Fruit fly (Drosophila melanogaster) whole organism, embryonic: ENCODE results near the gene Cyt-c-p.

Source experiments
- Ada2b ChIP-seq: fragments of 200-800 bp; sonication (Bioruptor generic); IDR thresholded peaks from 2 replicates; pipeline ENCODE4 v1.3.6; 2022; ENCODE audit warnings: missing biosample characterization, missing genetic modification characterization
- Asciz ChIP-seq: fragments of 200-800 bp; sonication (Bioruptor generic); optimal IDR thresholded peaks from 2 replicates; lab custom pipeline; 2017; ENCODE audit warnings: missing biosample characterization, mild to moderate bottlenecking, missing genetic modification characterization, missing genetic modification reagents
- BEAF-32 ChIP-seq: fragments of 200-800 bp; sonication (Bioruptor generic); optimal IDR thresholded peaks from 3 replicates; lab custom pipeline; 2017; ENCODE audit warnings: missing biosample characterization, missing genetic modification characterization, mild to moderate bottlenecking, moderate library complexity, missing genetic modification reagents
- Bgb ChIP-seq: fragments of 200-800 bp; sonication (Bioruptor generic); IDR thresholded peaks from 2 replicates; pipeline ENCODE4 v1.3.6; 2022; ENCODE audit warnings: missing biosample characterization, missing genetic modification characterization; ENCODE audit not compliant: partially characterized antibody
- Blimp-1 ChIP-seq: fragments of 200-800 bp; sonication (Bioruptor generic); optimal IDR thresholded peaks from 3 replicates; lab custom pipeline; 2018; ENCODE audit warnings: missing biosample characterization, missing genetic modification characterization, mild to moderate bottlenecking, moderate library complexity, missing genetic modification reagents
- BtbVII ChIP-seq: fragments of 200-800 bp; sonication (Bioruptor generic); optimal IDR thresholded peaks from 3 replicates; lab custom pipeline; 2017; ENCODE audit warnings: missing biosample characterization, mild to moderate bottlenecking, missing genetic modification characterization
- CG10321 ChIP-seq: fragments of 200-800 bp; sonication (Bioruptor generic); IDR thresholded peaks from 2 replicates; pipeline ENCODE4 v1.3.6; 2022; ENCODE audit warnings: missing biosample characterization, missing genetic modification characterization
- CG10431 ChIP-seq: fragments of 200-800 bp; sonication (Bioruptor generic); optimal IDR thresholded peaks from 3 replicates; lab custom pipeline; 2018; ENCODE audit warnings: missing biosample characterization, mild to moderate bottlenecking, missing genetic modification characterization
- CG11247 ChIP-seq: fragments of 200-800 bp; sonication (Bioruptor generic); IDR thresholded peaks from 2 replicates; pipeline ENCODE4 v1.3.6; 2022; ENCODE audit warnings: missing biosample characterization, missing genetic modification characterization
- CG12236 ChIP-seq: fragments of 200-800 bp; sonication (Bioruptor generic); optimal IDR thresholded peaks from 2 replicates; lab custom pipeline; 2016; ENCODE audit warnings: missing biosample characterization, missing genetic modification characterization
- CG13424 ChIP-seq: fragments of 200-800 bp; sonication (Bioruptor generic); optimal IDR thresholded peaks from 2 replicates; lab custom pipeline; 2019; ENCODE audit warnings: missing biosample characterization, mild to moderate bottlenecking, missing genetic modification characterization, moderate library complexity
- CG14014 ChIP-seq: fragments of 200-800 bp; sonication (Bioruptor generic); IDR thresholded peaks from 2 replicates; pipeline ENCODE4 v1.3.6; 2022; ENCODE audit warnings: missing biosample characterization, missing genetic modification characterization
- CG14965 ChIP-seq: fragments of 200-800 bp; sonication (Bioruptor generic); optimal IDR thresholded peaks from 2 replicates; lab custom pipeline; 2016; ENCODE audit warnings: missing biosample characterization, missing genetic modification characterization, borderline replicate concordance
- CG15696 ChIP-seq: fragments of 200-800 bp; sonication (Bioruptor generic); optimal IDR thresholded peaks from 2 replicates; lab custom pipeline; 2019; ENCODE audit warnings: missing biosample characterization, mild to moderate bottlenecking, missing genetic modification characterization, moderate library complexity
- CG18764 ChIP-seq: fragments of 200-800 bp; sonication (Bioruptor generic); optimal IDR thresholded peaks from 3 replicates; lab custom pipeline; 2016; ENCODE audit warnings: missing biosample characterization, missing genetic modification characterization
- CG2120 ChIP-seq: fragments of 200-800 bp; sonication (Bioruptor generic); optimal IDR thresholded peaks from 3 replicates; lab custom pipeline; 2016; ENCODE audit warnings: missing biosample characterization, missing genetic modification characterization
- CG3065 ChIP-seq: fragments of 200-800 bp; sonication (Bioruptor generic); optimal IDR thresholded peaks from 2 replicates; lab custom pipeline; 2016; ENCODE audit warnings: missing biosample characterization, missing genetic modification characterization
- CG42726 ChIP-seq: fragments of 200-800 bp; sonication (Bioruptor generic); IDR thresholded peaks from 2 replicates; pipeline ENCODE4 v1.3.6; 2022; ENCODE audit warnings: missing biosample characterization, missing genetic modification characterization; ENCODE audit not compliant: partially characterized antibody
- CG4424 ChIP-seq: fragments of 200-800 bp; sonication (Bioruptor generic); optimal IDR thresholded peaks from 3 replicates; lab custom pipeline; 2016; ENCODE audit warnings: missing biosample characterization, missing genetic modification characterization
- CG7745 ChIP-seq: fragments of 200-800 bp; sonication (Bioruptor generic); optimal IDR thresholded peaks from 2 replicates; lab custom pipeline; 2018; ENCODE audit warnings: missing biosample characterization, mild to moderate bottlenecking, missing genetic modification characterization, moderate library complexity
- CG9437 ChIP-seq: fragments of 200-800 bp; sonication (Bioruptor generic); optimal IDR thresholded peaks from 2 replicates; lab custom pipeline; 2018; ENCODE audit warnings: missing biosample characterization, mild to moderate bottlenecking, missing genetic modification characterization
- CkIIα-i1 ChIP-seq: fragments of 200-800 bp; sonication (Bioruptor generic); IDR thresholded peaks from 2 replicates; pipeline ENCODE4 v1.3.6; 2022; ENCODE audit warnings: missing biosample characterization, missing genetic modification characterization
- Dbx ChIP-seq: fragments of 200-800 bp; sonication (Bioruptor generic); IDR thresholded peaks from 3 replicates; pipeline ENCODE4 v1.3.6; 2022; ENCODE audit warnings: missing biosample characterization, missing genetic modification characterization
- Dip2 ChIP-seq: fragments of 200-800 bp; sonication (Bioruptor generic); IDR thresholded peaks from 2 replicates; pipeline ENCODE4 v1.3.6; 2022; ENCODE audit warnings: missing biosample characterization, missing genetic modification characterization
- Doc3 ChIP-seq: fragments of 200-800 bp; sonication (Bioruptor generic); IDR thresholded peaks from 3 replicates; pipeline ENCODE4 v1.3.6; 2022; ENCODE audit warnings: missing biosample characterization, missing genetic modification characterization; ENCODE audit not compliant: partially characterized antibody
- Dp ChIP-seq: fragments of 200-800 bp; sonication (Bioruptor generic); optimal IDR thresholded peaks from 2 replicates; lab custom pipeline; 2018; ENCODE audit warnings: missing biosample characterization, mild to moderate bottlenecking, missing genetic modification characterization, moderate library complexity
- Gug ChIP-seq: fragments of 200-800 bp; sonication (Bioruptor generic); IDR thresholded peaks from 4 replicates; pipeline ENCODE4 v1.3.6; 2022; ENCODE audit warnings: missing biosample characterization, missing genetic modification characterization
- HmgZ ChIP-seq: fragments of 200-800 bp; sonication (Bioruptor generic); optimal IDR thresholded peaks from 2 replicates; lab custom pipeline; 2018; ENCODE audit warnings: missing biosample characterization, mild to moderate bottlenecking, missing genetic modification characterization
- Kr ChIP-seq: fragments of 200-800 bp; sonication (Bioruptor generic); optimal IDR thresholded peaks from 2 replicates; lab custom pipeline; 2017; ENCODE audit warnings: missing biosample characterization, mild to moderate bottlenecking, missing genetic modification characterization
- Nf-YC ChIP-seq: fragments of 200-800 bp; optimal IDR thresholded peaks from 3 replicates; lab custom pipeline; 2019; ENCODE audit warnings: missing biosample characterization, mild to moderate bottlenecking, missing genetic modification characterization, moderate library complexity
- Pdp1 ChIP-seq, 2 experiments: fragments of 200-800 bp; sonication (Bioruptor generic); optimal IDR thresholded peaks; 3 replicates each; lab custom pipeline; 2016; ENCODE audit warnings: missing biosample characterization in 2 of 2, missing genetic modification characterization in 2 of 2, mild to moderate bottlenecking in 1 of 2, moderate library complexity in 1 of 2
- ato ChIP-seq: fragments of 200-800 bp; sonication (Bioruptor generic); IDR thresholded peaks from 2 replicates; pipeline ENCODE4 v1.3.6; 2022; ENCODE audit warnings: missing biosample characterization, missing genetic modification characterization; ENCODE audit not compliant: partially characterized antibody
- bbx ChIP-seq: fragments of 200-800 bp; sonication (Bioruptor generic); IDR thresholded peaks from 2 replicates; pipeline ENCODE4 v1.3.6; 2022; ENCODE audit warnings: missing biosample characterization, missing genetic modification characterization; ENCODE audit not compliant: partially characterized antibody
- corto ChIP-seq: fragments of 200-800 bp; sonication (Bioruptor generic); optimal IDR thresholded peaks from 2 replicates; lab custom pipeline; 2016; ENCODE audit warnings: missing biosample characterization, mild to moderate bottlenecking, missing genetic modification characterization, moderate library complexity
- dpn ChIP-seq, 2 experiments: fragments of 200-800 bp; sonication (Bioruptor generic); optimal IDR thresholded peaks; 3 replicates each; lab custom pipeline; 2016; ENCODE audit warnings: missing biosample characterization in 2 of 2, missing genetic modification characterization in 2 of 2
- hkb ChIP-seq, 2 experiments: fragments of 200-800 bp in 1 of 2; fragments of >200 bp in 1 of 2; sonication (Bioruptor generic) in 1 of 2; IDR thresholded peaks in 1 of 2; optimal IDR thresholded peaks in 1 of 2; 2 replicates each; pipeline versions ENCODE4 v1.3.6 to Lab custom; 2017 to 2022; ENCODE audit warnings: missing biosample characterization in 1 of 2, missing genetic modification characterization in 1 of 2
- hth ChIP-seq: fragments of >200 bp; optimal IDR thresholded peaks from 2 replicates; lab custom pipeline; 2017; ENCODE audit warnings: inconsistent platforms
- klu ChIP-seq: fragments of 200-800 bp; sonication (Bioruptor generic); IDR thresholded peaks from 2 replicates; pipeline ENCODE4 v1.3.6; 2022; ENCODE audit warnings: missing biosample characterization, missing genetic modification characterization
- luna ChIP-seq: fragments of 200-800 bp; sonication (Bioruptor generic); optimal IDR thresholded peaks from 2 replicates; lab custom pipeline; 2016; ENCODE audit warnings: missing biosample characterization, missing genetic modification characterization
- p53 ChIP-seq: fragments of 200-800 bp; sonication (Bioruptor generic); optimal IDR thresholded peaks from 2 replicates; lab custom pipeline; 2016; ENCODE audit warnings: missing biosample characterization, missing genetic modification characterization
- pita ChIP-seq: fragments of 200-800 bp; sonication (Bioruptor generic); optimal IDR thresholded peaks from 2 replicates; lab custom pipeline; 2017; ENCODE audit warnings: missing biosample characterization, mild to moderate bottlenecking, missing genetic modification characterization
- pum ChIP-seq: fragments of 200-800 bp; sonication (Bioruptor generic); optimal IDR thresholded peaks from 2 replicates; lab custom pipeline; 2016; ENCODE audit warnings: missing biosample characterization, missing genetic modification characterization
- ranshi ChIP-seq: fragments of 200-800 bp; sonication (Bioruptor generic); IDR thresholded peaks from 2 replicates; pipeline ENCODE4 v1.3.6; 2022; ENCODE audit warnings: missing biosample characterization, missing genetic modification characterization
- sug ChIP-seq: fragments of 200-800 bp; optimal IDR thresholded peaks from 2 replicates; lab custom pipeline; 2019; ENCODE audit warnings: missing biosample characterization, mild to moderate bottlenecking, missing genetic modification characterization, moderate library complexity
- tap ChIP-seq: fragments of 200-800 bp; optimal IDR thresholded peaks from 3 replicates; lab custom pipeline; 2019; ENCODE audit warnings: missing biosample characterization, mild to moderate bottlenecking, missing genetic modification characterization, moderate library complexity
- tgo ChIP-seq: fragments of 200-800 bp; sonication (Bioruptor generic); IDR thresholded peaks from 3 replicates; pipeline ENCODE4 v1.3.6; 2022; ENCODE audit warnings: missing biosample characterization, missing genetic modification characterization
- zen ChIP-seq: fragments of 200-800 bp; sonication (Bioruptor generic); optimal IDR thresholded peaks from 3 replicates; lab custom pipeline; 2018; ENCODE audit warnings: missing biosample characterization, mild to moderate bottlenecking, missing genetic modification characterization, moderate library complexity

Cyt-c-p gene

dm6 chr2L:16720707-16721700 is 1.3 kb downstream of the Cyt-c-p start (continued):
- TF ChIP-seq CG9437 (GFP tag; lab: Kevin White, UChicago) (peak; percentile 71), BEAF-32 (GFP tag; lab: Kevin White, UChicago) (no peak), pum (GFP tag; lab: Kevin White, UChicago) (peak; percentile 87), luna (no peak), dpn (GFP tag; optimal IDR thresholded peaks at IDR 0.05; lab: Kevin White, UChicago) (peak; percentile 69 to 87), Bgb (GFP tag; lab: Robert Waterston, UW) (no peak), hth (no peak), CG14965 (GFP tag; lab: Kevin White, UChicago) (no peak), CG13424 (tag; lab: Kevin White, UChicago) (peak; percentile 88), sug (peak; percentile 64), Dp (GFP tag; lab: Kevin White, UChicago) (no peak), p53 (GFP tag; lab: Kevin White, UChicago) (peak; percentile 37), corto (GFP tag; lab: Kevin White, UChicago) (peak; percentile 94), CkIIα-i1 (GFP tag; lab: Robert Waterston, UW) (peak; percentile 62; the same call in 1 of the 2 replicates), Asciz (peak; percentile 95), Gug (GFP tag; lab: Robert Waterston, UW) (peak; percentile 90), CG2120 (GFP tag; lab: Kevin White, UChicago) (peak; percentile 83), CG10321 (GFP tag; lab: Robert Waterston, UW) (peak; percentile 72), ranshi (GFP tag; lab: Robert Waterston, UW) (peak; percentile 92), Ada2b (GFP tag; lab: Robert Waterston, UW) (peak; percentile 87), Dbx (GFP tag; lab: Robert Waterston, UW) (peak; percentile 94), ato (GFP tag; lab: Robert Waterston, UW) (no peak), CG14014 (GFP tag; lab: Robert Waterston, UW) (peak; percentile 94), pita (GFP tag; lab: Kevin White, UChicago) (no peak), CG42726 (GFP tag; lab: Robert Waterston, UW) (no peak), CG4424 (GFP tag; lab: Kevin White, UChicago) (peak; percentile 95), Pdp1 (GFP tag; optimal IDR thresholded peaks at IDR 0.05; lab: Kevin White, UChicago) (peak; percentile 79 to 87), Dip2 (GFP tag; lab: Robert Waterston, UW) (peak; percentile 49; the same call in 1 of the 2 replicates), hkb (optimal IDR thresholded peaks at IDR 0.05; lab: Kevin White, UChicago) (no peak), hkb (GFP tag; IDR thresholded peaks at IDR 0.05; lab: Robert Waterston, UW) (peak; percentile 94), CG10431 (GFP tag; lab: Kevin White, UChicago) (no peak), CG18764 (GFP tag; lab: Kevin White, UChicago) (peak; percentile 91), CG15696 (tag; lab: Kevin White, UChicago) (peak; percentile 76), Doc3 (GFP tag; lab: Robert Waterston, UW) (no peak), Kr (GFP tag; lab: Kevin White, UChicago) (no peak), CG3065 (GFP tag; lab: Kevin White, UChicago) (peak; percentile 78), CG12236 (peak; percentile 27), CG11247 (GFP tag; lab: Robert Waterston, UW) (peak; percentile 92), klu (GFP tag; lab: Robert Waterston, UW) (peak; percentile 88), HmgZ (tag; lab: Kevin White, UChicago) (peak; percentile 75), Nf-YC (peak; percentile 64), tgo (GFP tag; lab: Robert Waterston, UW) (peak; percentile 96), BtbVII (peak; percentile 69), CG7745 (peak; percentile 7), bbx (GFP tag; lab: Robert Waterston, UW) (0 out of 2 replicates have a peak, but pooled peaks have one; percentile 17), Blimp-1 (GFP tag; lab: Kevin White, UChicago) (peak; percentile 95), zen (peak; percentile 97), tap (tag; lab: Kevin White, UChicago) (peak; percentile 93)
